Fruit fly (Drosophila melanogaster): ENCODE data around the gene Sidpn.

Sidpn gene

dm6 chr2L:19019640-19020039, 7.9 kb upstream of the Sidpn start:
- TF ChIP-seq noc (tag; optimal IDR thresholded peaks at IDR 0.05) = no peak

- peak; percentile 51 for TF ChIP-seq noc (tag; optimal IDR thresholded peaks at IDR 0.05)
These were observed 6.0 kb upstream of the Sidpn start for dm6 chr2L:19021278-19022220.

- no peak for TF ChIP-seq noc (tag; optimal IDR thresholded peaks at IDR 0.05)
These were observed 5.3 kb upstream of the Sidpn start, which contains the start of gene CG15172 for dm6 chr2L:19022221-19022516. Gene CG15172 (plus strand): TSS chr2L:19022417.

- TF ChIP-seq noc (tag; optimal IDR thresholded peaks at IDR 0.05) = peak; percentile 50
These were observed 3.4 kb upstream of the Sidpn start for dm6 chr2L:19023972-19024743.

dm6 chr2L:19024744-19025059, 2.8 kb upstream of the Sidpn start:
- no peak for TF ChIP-seq noc (tag; optimal IDR thresholded peaks at IDR 0.05)

dm6 chr2L:19026491-19027197, 866 bp upstream of the Sidpn start:
- peak; percentile 45 for TF ChIP-seq noc (tag; optimal IDR thresholded peaks at IDR 0.05)

- TF ChIP-seq noc (tag; optimal IDR thresholded peaks at IDR 0.05) = no peak
These were observed 5.8 kb downstream of the Sidpn start, which contains the start of gene hook for dm6 chr2L:19033288-19033687. Gene hook (minus strand): TSS chr2L:19033498.

- TF ChIP-seq noc (tag; optimal IDR thresholded peaks at IDR 0.05) = no peak
These were observed 6.9 kb downstream of the Sidpn start, which contains the start of the genes mib2 and CG31800 for dm6 chr2L:19034213-19034929. Gene mib2 (plus strand): TSS chr2L:19034444. Gene CG31800 (minus strand): TSS chr2L:19034576.

dm6 chr2L:19035013-19035412, 7.5 kb downstream of the Sidpn start:
- no peak for TF ChIP-seq noc (tag; optimal IDR thresholded peaks at IDR 0.05)

- TF ChIP-seq noc (tag; optimal IDR thresholded peaks at IDR 0.05) = peak; percentile 72
These were observed 8.7 kb downstream of the Sidpn start for dm6 chr2L:19036105-19036714.

- TF ChIP-seq noc (tag; optimal IDR thresholded peaks at IDR 0.05) = no peak
These were observed 9.5 kb downstream of the Sidpn start for dm6 chr2L:19037011-19037410.

dm6 chr2L:19037455-19037854, 9.9 kb downstream of the Sidpn start:
- TF ChIP-seq noc (tag; optimal IDR thresholded peaks at IDR 0.05) = no peak

dm6 chr2L:19041590-19041989, 14.1 kb downstream of the Sidpn start, which contains the start of gene Catsup:
Gene Catsup (plus strand): TSS chr2L:19041862.
- TF ChIP-seq noc (tag; optimal IDR thresholded peaks at IDR 0.05) = no peak

dm6 chr2L:19045111-19045560, 17.6 kb downstream of the Sidpn start, which contains the start of the genes Ttc19 and Acn:
Gene Ttc19 (minus strand): TSS chr2L:19045148.
Gene Acn (plus strand): TSS chr2L:19045355.
- peak; percentile 86 for TF ChIP-seq noc (tag; optimal IDR thresholded peaks at IDR 0.05)

- no peak for TF ChIP-seq noc (tag; optimal IDR thresholded peaks at IDR 0.05)
These were observed 21.4 kb downstream of the Sidpn start, which contains the start of gene CG10470 for dm6 chr2L:19048912-19049311. Gene CG10470 (plus strand): TSS chr2L:19049076.

Measured in whole organism, larva.